1 fruit fly cellular context compared by ENCODE assay signal in genomic region chr2L:4118983-4119670, dm6.
TF ChIP-seq lines count a peak whose summit lies in the region.

No protein-coding gene starts in this region.

TF ChIP-seq in whole organism, embryonic, 481 proteins besides CTCF, POLR2A, EP300 and RAD21 (continued from another document and continues in another):
- TF ChIP-seq CG2712 (tag; optimal IDR thresholded peaks at IDR 0.05; lab: Kevin White, UChicago) (peak; percentile 91), twi (tag; optimal IDR thresholded peaks at IDR 0.05; lab: Kevin White, UChicago) (peak; percentile 56), gfzf (GFP tag; optimal IDR thresholded peaks at IDR 0.05; lab: Kevin White, UChicago) (no peak), Fer3 (tag; optimal IDR thresholded peaks at IDR 0.05; lab: Kevin White, UChicago) (peak; percentile 78), ftz-f1 (GFP tag; optimal IDR thresholded peaks at IDR 0.05; lab: Kevin White, UChicago) (no peak), YL-1 (GFP tag; optimal IDR thresholded peaks at IDR 0.05; lab: Kevin White, UChicago) (peak; percentile 7), disco-r (GFP tag; optimal IDR thresholded peaks at IDR 0.05; lab: Kevin White, UChicago) (peak; percentile 21), Dek (tag; optimal IDR thresholded peaks at IDR 0.05; lab: Kevin White, UChicago) (peak; percentile 39), her (GFP tag; optimal IDR thresholded peaks at IDR 0.05; lab: Kevin White, UChicago) (peak; percentile 49), psq (GFP tag; optimal IDR thresholded peaks at IDR 0.05; lab: Kevin White, UChicago) (peak; percentile 22), Dfd (GFP tag; optimal IDR thresholded peaks at IDR 0.05; lab: Kevin White, UChicago) (no peak), Ets97D (GFP tag; optimal IDR thresholded peaks at IDR 0.05; lab: Kevin White, UChicago) (peak; percentile 30), CG11093 (GFP tag; IDR thresholded peaks at IDR 0.05; lab: Robert Waterston, UW) (peak; percentile 83), NC2β (GFP tag; optimal IDR thresholded peaks at IDR 0.05; lab: Kevin White, UChicago) (peak; percentile 82), ci (GFP tag; IDR thresholded peaks at IDR 0.05; lab: Robert Waterston, UW) (peak; percentile 89), Nf-YB (GFP tag; optimal IDR thresholded peaks at IDR 0.05; lab: Kevin White, UChicago) (peak; percentile 55), B-H2 (GFP tag; optimal IDR thresholded peaks at IDR 0.05; lab: Kevin White, UChicago) (no peak), CoRest (tag; optimal IDR thresholded peaks at IDR 0.05; lab: Kevin White, UChicago) (peak; percentile 83), mld (GFP tag; IDR thresholded peaks at IDR 0.05; lab: Robert Waterston, UW; ENCODE audit: partially characterized antibody) (no peak), CG1233 (GFP tag; optimal IDR thresholded peaks at IDR 0.05; lab: Kevin White, UChicago) (peak; percentile 79), Dp (GFP tag; optimal IDR thresholded peaks at IDR 0.05; lab: Kevin White, UChicago) (no peak), unpg (GFP tag; optimal IDR thresholded peaks at IDR 0.05; lab: Kevin White, UChicago) (peak; percentile 86), jigr1 (GFP tag; IDR thresholded peaks at IDR 0.05; lab: Robert Waterston, UW) (peak; percentile 34; the same call in 1 of the 3 replicates), lola (GFP tag; optimal IDR thresholded peaks at IDR 0.05; lab: Kevin White, UChicago) (peak in 1 of 3 experiments; percentile 88), CG14014 (GFP tag; IDR thresholded peaks at IDR 0.05; lab: Robert Waterston, UW) (peak; percentile 80), CG18764 (GFP tag; optimal IDR thresholded peaks at IDR 0.05; lab: Kevin White, UChicago) (peak; percentile 81), CG30403 (GFP tag; optimal IDR thresholded peaks at IDR 0.05; lab: Kevin White, UChicago) (peak; percentile 79), Elba2 (GFP tag; optimal IDR thresholded peaks at IDR 0.05; lab: Kevin White, UChicago) (peak; percentile 9), gsb (GFP tag; IDR thresholded peaks at IDR 0.05; lab: Robert Waterston, UW) (peak; percentile 40), CG6254 (GFP tag; optimal IDR thresholded peaks at IDR 0.05; lab: Kevin White, UChicago) (peak; percentile 73), pum (GFP tag; optimal IDR thresholded peaks at IDR 0.05; lab: Kevin White, UChicago) (peak; percentile 78), fu2 (GFP tag; optimal IDR thresholded peaks at IDR 0.05; lab: Kevin White, UChicago) (peak; percentile 14), usp (GFP tag; optimal IDR thresholded peaks at IDR 0.05; lab: Kevin White, UChicago) (no peak), vvl (GFP tag; IDR thresholded peaks at IDR 0.05; lab: Robert Waterston, UW) (peak; percentile 89), Dref (GFP tag; IDR thresholded peaks at IDR 0.05; lab: Robert Waterston, UW) (no peak), Aef1 (GFP tag; IDR thresholded peaks at IDR 0.05; lab: Robert Waterston, UW) (peak; percentile 50; the same call in 2 of the 3 replicates), bsh (GFP tag; optimal IDR thresholded peaks at IDR 0.05; lab: Kevin White, UChicago) (peak in 1 of 2 experiments; percentile 93), Nf-YC (tag; optimal IDR thresholded peaks at IDR 0.05; lab: Kevin White, UChicago) (peak; percentile 48), chif (GFP tag; optimal IDR thresholded peaks at IDR 0.05; lab: Kevin White, UChicago) (peak; percentile 68 to 90), Xrp1 (GFP tag; IDR thresholded peaks at IDR 0.05; lab: Robert Waterston, UW) (peak; percentile 95), sqz (GFP tag; optimal IDR thresholded peaks at IDR 0.05; lab: Kevin White, UChicago) (peak; percentile 84), h (optimal IDR thresholded peaks at IDR 0.05; lab: Kevin White, UChicago) (no peak), CG2889 (GFP tag; IDR thresholded peaks at IDR 0.05; lab: Robert Waterston, UW) (no peak), crol (GFP tag; IDR thresholded peaks at IDR 0.05; lab: Robert Waterston, UW) (no peak), TFAM (GFP tag; optimal IDR thresholded peaks at IDR 0.05; lab: Kevin White, UChicago) (no peak), Hsf (GFP tag; optimal IDR thresholded peaks at IDR 0.05; lab: Kevin White, UChicago) (peak; percentile 81), CG34376 (GFP tag; optimal IDR thresholded peaks at IDR 0.05; lab: Kevin White, UChicago) (peak; percentile 17), CG4404 (GFP tag; IDR thresholded peaks at IDR 0.05; lab: Robert Waterston, UW) (peak; percentile 79), ab (GFP tag; optimal IDR thresholded peaks at IDR 0.05; lab: Kevin White, UChicago) (peak; percentile 35), Gsc (GFP tag; IDR thresholded peaks at IDR 0.05; lab: Robert Waterston, UW) (no peak), CG12659 (GFP tag; optimal IDR thresholded peaks at IDR 0.05; lab: Kevin White, UChicago) (peak; percentile 53), CG12071 (GFP tag; optimal IDR thresholded peaks at IDR 0.05; lab: Kevin White, UChicago) (peak; percentile 53), CG15073 (GFP tag; optimal IDR thresholded peaks at IDR 0.05; lab: Kevin White, UChicago) (peak; percentile 30), hbn (GFP tag; IDR thresholded peaks at IDR 0.05; lab: Robert Waterston, UW; ENCODE audit: partially characterized antibody) (no peak), CG3281 (GFP tag; optimal IDR thresholded peaks at IDR 0.05; lab: Kevin White, UChicago) (peak; percentile 75), Asciz (GFP tag; optimal IDR thresholded peaks at IDR 0.05; lab: Kevin White, UChicago) (peak; percentile 73), sr (GFP tag; IDR thresholded peaks at IDR 0.05; lab: Robert Waterston, UW) (no peak), Bgb (GFP tag; IDR thresholded peaks at IDR 0.05; lab: Robert Waterston, UW; ENCODE audit: partially characterized antibody) (no peak), esg (GFP tag; conservative IDR thresholded peaks at IDR 0.05; lab: Robert Waterston, UW) (peak; percentile 69), Abd-B (GFP tag; optimal IDR thresholded peaks at IDR 0.05; lab: Kevin White, UChicago) (peak; percentile 74), CG10321 (GFP tag; IDR thresholded peaks at IDR 0.05; lab: Robert Waterston, UW) (0 out of 2 replicates have a peak, but pooled peaks have one; percentile 33), Eip74EF (GFP tag; optimal IDR thresholded peaks at IDR 0.05; lab: Kevin White, UChicago) (peak in 1 of 2 experiments; percentile 55), repo (GFP tag; optimal IDR thresholded peaks at IDR 0.05; lab: Kevin White, UChicago) (peak; percentile 48), Neu2 (GFP tag; optimal IDR thresholded peaks at IDR 0.05; lab: Kevin White, UChicago; ENCODE audit: borderline replicate concordance) (no peak), CG31224 (GFP tag; IDR thresholded peaks at IDR 0.05; lab: Robert Waterston, UW) (peak; percentile 55), CG4282 (GFP tag; optimal IDR thresholded peaks at IDR 0.05; lab: Kevin White, UChicago) (peak; percentile 33), CG11696 (GFP tag; IDR thresholded peaks at IDR 0.05; lab: Robert Waterston, UW) (peak; percentile 57; the same call in 1 of the 2 replicates), HLH3B (GFP tag; IDR thresholded peaks at IDR 0.05; lab: Robert Waterston, UW) (peak; percentile 77), Atf3 (GFP tag; optimal IDR thresholded peaks at IDR 0.05; lab: Kevin White, UChicago) (peak; percentile 50), rib (GFP tag; IDR thresholded peaks at IDR 0.05; lab: Robert Waterston, UW) (no peak), NC2α (GFP tag; optimal IDR thresholded peaks at IDR 0.05; lab: Kevin White, UChicago) (peak; percentile 44), sug (tag; optimal IDR thresholded peaks at IDR 0.05; lab: Kevin White, UChicago) (peak; percentile 29), CG17802 (tag; optimal IDR thresholded peaks at IDR 0.05; lab: Kevin White, UChicago) (peak; percentile 48), CG34224 (GFP tag; IDR thresholded peaks at IDR 0.05; lab: Robert Waterston, UW; ENCODE audit: partially characterized antibody) (no peak), CG12391 (tag; optimal IDR thresholded peaks at IDR 0.05; lab: Kevin White, UChicago) (peak; percentile 86), CG8089 (GFP tag; optimal IDR thresholded peaks at IDR 0.05; lab: Kevin White, UChicago) (peak; percentile 62), seq (GFP tag; IDR thresholded peaks at IDR 0.05; lab: Robert Waterston, UW) (peak; percentile 83), BtbVII (GFP tag; optimal IDR thresholded peaks at IDR 0.05; lab: Kevin White, UChicago) (peak; percentile 37), ewg (GFP tag; optimal IDR thresholded peaks at IDR 0.05; lab: Kevin White, UChicago) (peak; percentile 69), tx (GFP tag; optimal IDR thresholded peaks at IDR 0.05; lab: Kevin White, UChicago) (peak; percentile 54), Dad (GFP tag; optimal IDR thresholded peaks at IDR 0.05; lab: Kevin White, UChicago) (peak; percentile 69), CG1602 (GFP tag; optimal IDR thresholded peaks at IDR 0.05; lab: Kevin White, UChicago) (peak; percentile 74), org-1 (GFP tag; optimal IDR thresholded peaks at IDR 0.05; lab: Kevin White, UChicago) (peak; percentile 67), nerfin-1 (tag; optimal IDR thresholded peaks at IDR 0.05; lab: Kevin White, UChicago) (peak; percentile 83), CG30020 (tag; optimal IDR thresholded peaks at IDR 0.05; lab: Kevin White, UChicago) (peak; percentile 32), fd96Cb (tag; optimal IDR thresholded peaks at IDR 0.05; lab: Kevin White, UChicago) (peak; percentile 85), H2.0 (GFP tag; IDR thresholded peaks at IDR 0.05; lab: Robert Waterston, UW) (peak; percentile 65), Mes4 (GFP tag; optimal IDR thresholded peaks at IDR 0.05; lab: Kevin White, UChicago) (peak; percentile 76), lbe (GFP tag; optimal IDR thresholded peaks at IDR 0.05; lab: Kevin White, UChicago) (peak; percentile 44), cg (GFP tag; optimal IDR thresholded peaks at IDR 0.05; lab: Kevin White, UChicago) (no peak), tap (tag; optimal IDR thresholded peaks at IDR 0.05; lab: Kevin White, UChicago) (peak; percentile 74), chn (GFP tag; optimal IDR thresholded peaks at IDR 0.05; lab: Kevin White, UChicago) (peak; percentile 79), Doc3 (GFP tag; IDR thresholded peaks at IDR 0.05; lab: Robert Waterston, UW; ENCODE audit: partially characterized antibody) (no peak), p53 (GFP tag; optimal IDR thresholded peaks at IDR 0.05; lab: Kevin White, UChicago) (no peak), CG10654 (GFP tag; optimal IDR thresholded peaks at IDR 0.05; lab: Kevin White, UChicago) (peak; percentile 42), CG6683 (GFP tag; optimal IDR thresholded peaks at IDR 0.05; lab: Kevin White, UChicago) (peak; percentile 41), pzg (GFP tag; optimal IDR thresholded peaks at IDR 0.05; lab: Kevin White, UChicago) (no peak), CG4820 (GFP tag; optimal IDR thresholded peaks at IDR 0.05; lab: Kevin White, UChicago) (peak; percentile 84), CG3163 (GFP tag; optimal IDR thresholded peaks at IDR 0.05; lab: Kevin White, UChicago) (peak; percentile 48), Side (GFP tag; optimal IDR thresholded peaks at IDR 0.05; lab: Kevin White, UChicago) (peak; percentile 56), CG31441 (GFP tag; IDR thresholded peaks at IDR 0.05; lab: Robert Waterston, UW) (peak; percentile 86), C15 (GFP tag; IDR thresholded peaks at IDR 0.05; lab: Robert Waterston, UW) (0 out of 3 replicates have a peak, but pooled peaks have one; percentile 24), sens-2 (GFP tag; IDR thresholded peaks at IDR 0.05; lab: Robert Waterston, UW) (peak; percentile 84), CG16779 (GFP tag; IDR thresholded peaks at IDR 0.05; lab: Robert Waterston, UW) (no peak), CG8359 (GFP tag; optimal IDR thresholded peaks at IDR 0.05; lab: Kevin White, UChicago; ENCODE audit: borderline replicate concordance) (peak; percentile 51), ERR (GFP tag; optimal IDR thresholded peaks at IDR 0.05; lab: Kevin White, UChicago) (peak; percentile 66), CG8281 (tag; optimal IDR thresholded peaks at IDR 0.05; lab: Kevin White, UChicago) (peak; percentile 55), CG11560 (tag; IDR thresholded peaks at IDR 0.05; lab: Robert Waterston, UW) (no peak), CG9876 (GFP tag; optimal IDR thresholded peaks at IDR 0.05; lab: Kevin White, UChicago) (peak; percentile 53), grn (GFP tag; optimal IDR thresholded peaks at IDR 0.05; lab: Kevin White, UChicago) (peak; percentile 34), scrt (GFP tag; optimal IDR thresholded peaks at IDR 0.05; lab: Kevin White, UChicago) (peak; percentile 47), MESR4 (GFP tag; optimal IDR thresholded peaks at IDR 0.05; lab: Kevin White, UChicago) (peak; percentile 1), CG18011 (GFP tag; optimal IDR thresholded peaks at IDR 0.05; lab: Kevin White, UChicago) (no peak), CHES-1-like (GFP tag; optimal IDR thresholded peaks at IDR 0.05; lab: Kevin White, UChicago) (peak; percentile 75), Dip3 (GFP tag; optimal IDR thresholded peaks at IDR 0.05; lab: Kevin White, UChicago) (peak; percentile 36), nmo (GFP tag; optimal IDR thresholded peaks at IDR 0.05; lab: Kevin White, UChicago) (peak; percentile 86), ase (GFP tag; IDR thresholded peaks at IDR 0.05; lab: Robert Waterston, UW) (peak; percentile 65; the same call in 2 of the 3 replicates), CG4360 (GFP tag; IDR thresholded peaks at IDR 0.05; lab: Robert Waterston, UW) (peak; percentile 67), Atf6 (GFP tag; IDR thresholded peaks at IDR 0.05; lab: Robert Waterston, UW) (peak; percentile 70), aop (GFP tag; IDR thresholded peaks at IDR 0.05; lab: Robert Waterston, UW) (peak; percentile 45; the same call in 1 of the 2 replicates), slp2 (GFP tag; optimal IDR thresholded peaks at IDR 0.05; lab: Kevin White, UChicago) (peak; percentile 75), Dbx (GFP tag; IDR thresholded peaks at IDR 0.05; lab: Robert Waterston, UW) (0 out of 3 replicates have a peak, but pooled peaks have one; percentile 54), lab (GFP tag; optimal IDR thresholded peaks at IDR 0.05; lab: Kevin White, UChicago) (peak; percentile 88), CG8924 (tag; optimal IDR thresholded peaks at IDR 0.05; lab: Kevin White, UChicago) (peak; percentile 74), CG6175 (GFP tag; IDR thresholded peaks at IDR 0.05; lab: Robert Waterston, UW) (peak; percentile 49; the same call in 1 of the 3 replicates), kah (GFP tag; optimal IDR thresholded peaks at IDR 0.05; lab: Kevin White, UChicago) (peak; percentile 70), D (optimal IDR thresholded peaks at IDR 0.05; lab: Kevin White, UChicago) (no peak), D (GFP tag; optimal IDR thresholded peaks at IDR 0.05; lab: Kevin White, UChicago) (peak; percentile 84), CG12769 (tag; optimal IDR thresholded peaks at IDR 0.05; lab: Kevin White, UChicago) (peak; percentile 63), HmgZ (tag; optimal IDR thresholded peaks at IDR 0.05; lab: Kevin White, UChicago) (peak; percentile 66), CG30431 (GFP tag; optimal IDR thresholded peaks at IDR 0.05; lab: Kevin White, UChicago) (peak; percentile 66)
